Worm (Caenorhabditis elegans): Measurements from ENCODE around the gene Y16B4A.2.

Gene Y16B4A.2

ce11 chrX:14786821-14787556, 15.3 kb upstream of the Y16B4A.2 start (continued):
- peak; percentile 77 for TF ChIP-seq hlh-30 (tag; optimal IDR thresholded peaks at IDR 0.05; ENCODE audit: insufficient read depth)
- no peak for TF ChIP-seq daf-19 (GFP tag; conservative IDR thresholded peaks at IDR 0.05)
- TF ChIP-seq aha-1 (tag) = peak; percentile 64
- TF ChIP-seq dpl-1 (GFP tag; optimal IDR thresholded peaks at IDR 0.05) = no peak
- no peak for TF ChIP-seq T26A8.4 (GFP tag; IDR thresholded peaks at IDR 0.05)
- no peak for TF ChIP-seq Y5F2A.4 (GFP tag; optimal IDR thresholded peaks at IDR 0.05)
- no peak for TF ChIP-seq arid-1 (GFP tag; conservative IDR thresholded peaks at IDR 0.05)
- no peak for TF ChIP-seq dmd-8 (GFP tag; IDR thresholded peaks at IDR 0.05)
- TF ChIP-seq snpc-4 (tag; optimal IDR thresholded peaks at IDR 0.05) = no peak
- no peak for TF ChIP-seq zag-1 (tag; optimal IDR thresholded peaks at IDR 0.05)
- no peak for TF ChIP-seq F37D6.2 (tag; optimal IDR thresholded peaks at IDR 0.05)
- TF ChIP-seq skn-1 (tag; optimal IDR thresholded peaks at IDR 0.05) = no peak
- TF ChIP-seq ctbp-1 (GFP tag; IDR thresholded peaks at IDR 0.05) = no peak
- TF ChIP-seq nhr-11 (tag; optimal IDR thresholded peaks at IDR 0.05) = no peak
- no peak for TF ChIP-seq Y75B8A.6 (GFP tag; IDR thresholded peaks at IDR 0.05)
- TF ChIP-seq set-16 (GFP tag; IDR thresholded peaks at IDR 0.05) = no peak
- peak in 1 of 2 experiments; percentile 61 for TF ChIP-seq mdl-1 (tag; optimal IDR thresholded peaks at IDR 0.05)
- peak; percentile 82 for TF ChIP-seq hlh-11 (tag; optimal IDR thresholded peaks at IDR 0.05)
- peak; percentile 34 to 74 for TF ChIP-seq hif-1 (tag; optimal IDR thresholded peaks at IDR 0.05)
- TF ChIP-seq nhr-76 (tag; optimal IDR thresholded peaks at IDR 0.05) = no peak
- no peak for TF ChIP-seq lin-38 (GFP tag; IDR thresholded peaks at IDR 0.05)
- peak; percentile 70 for TF ChIP-seq dmd-6 (GFP tag; IDR thresholded peaks at IDR 0.05)
- TF ChIP-seq unc-62 (GFP tag; optimal IDR thresholded peaks at IDR 0.05 in 1 of 2) = peak in 1 of 2 experiments; percentile 90
- TF ChIP-seq unc-62 (tag; optimal IDR thresholded peaks at IDR 0.05) = no peak
- TF ChIP-seq saeg-2 (GFP tag; IDR thresholded peaks at IDR 0.05) = no peak
- no peak for TF ChIP-seq daf-8 (GFP tag; IDR thresholded peaks at IDR 0.05)
- TF ChIP-seq nhr-25 (tag; optimal IDR thresholded peaks at IDR 0.05; ENCODE audit: borderline replicate concordance, insufficient read depth) = no peak
- TF ChIP-seq dve-1 (tag; optimal IDR thresholded peaks at IDR 0.05; ENCODE audit: insufficient read depth) = peak; percentile 18
- no peak for TF ChIP-seq snpc-1.2 (GFP tag; IDR thresholded peaks at IDR 0.05)
- TF ChIP-seq nhr-10 (tag; optimal IDR thresholded peaks at IDR 0.05) = peak; percentile 34
- peak; percentile 40; the same call in 1 of the 2 replicates for TF ChIP-seq php-3 (GFP tag; IDR thresholded peaks at IDR 0.05)
- TF ChIP-seq ZK546.5 (tag; optimal IDR thresholded peaks at IDR 0.05) = no peak

- TF ChIP-seq lin-13 (GFP tag; optimal IDR thresholded peaks at IDR 0.05) = no peak
- no peak for TF ChIP-seq zfp-3 (GFP tag; conservative IDR thresholded peaks at IDR 0.05)
- TF ChIP-seq aha-1 (tag) = peak; percentile 98
- peak; percentile 92 for TF ChIP-seq nhr-48 (tag; optimal IDR thresholded peaks at IDR 0.05)
- TF ChIP-seq tra-1 (GFP tag; IDR thresholded peaks at IDR 0.05) = peak; percentile 93
- no peak for TF ChIP-seq Y48G9A.11 (GFP tag; IDR thresholded peaks at IDR 0.05)
- TF ChIP-seq nhr-111 (GFP tag; optimal IDR thresholded peaks at IDR 0.05) = no peak
- no peak for TF ChIP-seq egl-27 (tag; optimal IDR thresholded peaks at IDR 0.05)
- no peak for TF ChIP-seq dpl-1 (GFP tag; optimal IDR thresholded peaks at IDR 0.05)
- no peak for TF ChIP-seq Y75B8A.6 (GFP tag; IDR thresholded peaks at IDR 0.05)
- TF ChIP-seq lin-38 (GFP tag; IDR thresholded peaks at IDR 0.05) = no peak
- TF ChIP-seq fos-1 (tag; optimal IDR thresholded peaks at IDR 0.05) = no peak
- no peak for TF ChIP-seq lsy-2 (tag; optimal IDR thresholded peaks at IDR 0.05)
- no peak for TF ChIP-seq nhr-42 (GFP tag; IDR thresholded peaks at IDR 0.05)
- no peak for TF ChIP-seq Y105C5A.15 (GFP tag; IDR thresholded peaks at IDR 0.05)
- no peak for TF ChIP-seq rbr-2 (tag; optimal IDR thresholded peaks at IDR 0.05)
- TF ChIP-seq F10B5.3 (tag; optimal IDR thresholded peaks at IDR 0.05) = no peak
- peak in 1 of 2 experiments; percentile 65 for TF ChIP-seq mdl-1 (tag; optimal IDR thresholded peaks at IDR 0.05)
- TF ChIP-seq nhr-77 (tag; optimal IDR thresholded peaks at IDR 0.05) = no peak
- no peak for TF ChIP-seq egl-43 (GFP tag; IDR thresholded peaks at IDR 0.05)
- peak; percentile 86 for TF ChIP-seq php-3 (GFP tag; IDR thresholded peaks at IDR 0.05)
- peak; percentile 95 for TF ChIP-seq dmd-6 (GFP tag; IDR thresholded peaks at IDR 0.05)
- TF ChIP-seq dmd-8 (GFP tag; IDR thresholded peaks at IDR 0.05) = no peak
- peak; percentile 81 for TF ChIP-seq nhr-28 (tag; optimal IDR thresholded peaks at IDR 0.05)
- peak; percentile 30 for TF ChIP-seq T20F7.1 (GFP tag; optimal IDR thresholded peaks at IDR 0.05)
Measured at ce11 chrX:14783434-14784142, 11.9 kb upstream of the Y16B4A.2 start.
